Worm (Caenorhabditis elegans) whole organism, mixed stage, embryonic: ENCODE results near the gene math-6.

Experiments used
- M03D4.4 ChIP-seq: sonication (generic microtip); optimal IDR thresholded peaks from 2 replicates; lab custom pipeline; 2017; ENCODE audit warnings: mild to moderate bottlenecking, missing genetic modification characterization, missing compliant biosample characterization
- bed-3 ChIP-seq: fragments of 200-800 bp; sonication (Bioruptor generic); optimal IDR thresholded peaks from 3 replicates; lab custom pipeline; 2018; ENCODE audit warnings: mild to moderate bottlenecking, missing genetic modification characterization, moderate library complexity, missing compliant biosample characterization
- blmp-1 ChIP-seq: fragments of 150-350 bp; optimal IDR thresholded peaks from 2 replicates; lab custom pipeline; 2014; ENCODE audit warnings: missing biosample characterization, missing genetic modification characterization
- ceh-39 ChIP-seq: fragments of 150-350 bp; optimal IDR thresholded peaks from 2 replicates; lab custom pipeline; 2014; ENCODE audit warnings: missing biosample characterization, missing genetic modification characterization
- ceh-43 ChIP-seq: fragments of 200-800 bp; sonication (Bioruptor generic); optimal IDR thresholded peaks from 2 replicates; lab custom pipeline; 2018; ENCODE audit warnings: mild to moderate bottlenecking, missing genetic modification characterization, moderate library complexity, missing compliant biosample characterization
- ces-1 ChIP-seq: fragments of 150-350 bp; optimal IDR thresholded peaks from 2 replicates; lab custom pipeline; 2014; ENCODE audit warnings: missing biosample characterization, missing genetic modification reagents, missing genetic modification characterization
- cnd-1 ChIP-seq: fragments of 200-800 bp; sonication (Bioruptor generic); optimal IDR thresholded peaks from 2 replicates; lab custom pipeline; 2018; ENCODE audit warnings: mild to moderate bottlenecking, missing genetic modification characterization, missing compliant biosample characterization
- drap-1 ChIP-seq: fragments of 200-800 bp; sonication (Bioruptor generic); optimal IDR thresholded peaks from 3 replicates; lab custom pipeline; 2018; ENCODE audit warnings: mild to moderate bottlenecking, missing genetic modification characterization, missing compliant biosample characterization
- elt-1 ChIP-seq: sonication (generic microtip); optimal IDR thresholded peaks from 2 replicates; lab custom pipeline; 2017; ENCODE audit warnings: missing genetic modification characterization, mild to moderate bottlenecking, missing compliant biosample characterization, antibody characterized with exemption, moderate library complexity, borderline replicate concordance; ENCODE audit not compliant: insufficient read depth
- elt-3 ChIP-seq: fragments of 150-350 bp; optimal IDR thresholded peaks from 2 replicates; lab custom pipeline; 2014; ENCODE audit warnings: missing biosample characterization, missing genetic modification characterization
- flh-1 ChIP-seq: fragments of 200-800 bp; sonication (Bioruptor generic); optimal IDR thresholded peaks from 2 replicates; lab custom pipeline; 2018; ENCODE audit warnings: mild to moderate bottlenecking, missing genetic modification characterization, moderate library complexity, missing compliant biosample characterization
- ham-2 ChIP-seq: fragments of 200-800 bp; sonication (Bioruptor generic); optimal IDR thresholded peaks from 2 replicates; lab custom pipeline; 2018; ENCODE audit warnings: mild to moderate bottlenecking, missing genetic modification characterization, missing compliant biosample characterization
- hlh-1 ChIP-seq: fragments of 150-350 bp; optimal IDR thresholded peaks from 2 replicates; lab custom pipeline; 2014; ENCODE audit warnings: missing biosample characterization, missing genetic modification reagents, missing genetic modification characterization
- lin-13 ChIP-seq: fragments of 150-350 bp; optimal IDR thresholded peaks from 2 replicates; lab custom pipeline; 2014; ENCODE audit warnings: missing biosample characterization, missing genetic modification characterization
- lin-32 ChIP-seq: fragments of 200-800 bp; sonication (Bioruptor generic); optimal IDR thresholded peaks from 2 replicates; lab custom pipeline; 2018; ENCODE audit warnings: mild to moderate bottlenecking, missing genetic modification characterization, missing compliant biosample characterization
- lsy-2 ChIP-seq: fragments of 150-350 bp; optimal IDR thresholded peaks from 2 replicates; lab custom pipeline; 2014; ENCODE audit warnings: missing biosample characterization, missing genetic modification characterization
- mab-5 ChIP-seq: fragments of 150-350 bp; optimal IDR thresholded peaks from 2 replicates; lab custom pipeline; 2014; ENCODE audit warnings: missing biosample characterization, missing genetic modification characterization
- mep-1 ChIP-seq: fragments of 150-350 bp; optimal IDR thresholded peaks from 2 replicates; lab custom pipeline; 2017; ENCODE audit warnings: missing biosample characterization, missing genetic modification reagents, missing genetic modification characterization, inconsistent platforms
- nhr-12 ChIP-seq: fragments of 150-350 bp; optimal IDR thresholded peaks from 2 replicates; lab custom pipeline; 2014; ENCODE audit warnings: missing biosample characterization, missing genetic modification characterization
- nhr-2 ChIP-seq: fragments of 150-350 bp; optimal IDR thresholded peaks from 2 replicates; lab custom pipeline; 2014; ENCODE audit warnings: missing biosample characterization, missing genetic modification characterization
- nhr-237 ChIP-seq: fragments of 150-350 bp; optimal IDR thresholded peaks from 2 replicates; lab custom pipeline; 2014; ENCODE audit warnings: missing biosample characterization, missing genetic modification characterization
- nhr-28 ChIP-seq: fragments of 150-350 bp; optimal IDR thresholded peaks from 2 replicates; lab custom pipeline; 2014; ENCODE audit warnings: missing biosample characterization, missing genetic modification characterization
- nhr-76 ChIP-seq: sonication (generic microtip); optimal IDR thresholded peaks from 2 replicates; lab custom pipeline; 2017; ENCODE audit warnings: missing biosample characterization, missing genetic modification characterization
- pha-4 ChIP-seq: fragments of 150-350 bp; optimal IDR thresholded peaks from 2 replicates; lab custom pipeline; 2018; ENCODE audit warnings: missing biosample characterization, missing genetic modification reagents, missing genetic modification characterization
- sem-2 ChIP-seq: fragments of 200-800 bp; sonication (Bioruptor generic); optimal IDR thresholded peaks from 2 replicates; lab custom pipeline; 2018; ENCODE audit warnings: mild to moderate bottlenecking, missing genetic modification characterization, missing compliant biosample characterization
- sptf-1 ChIP-seq: sonication (generic microtip); optimal IDR thresholded peaks from 2 replicates; lab custom pipeline; 2017; ENCODE audit warnings: mild to moderate bottlenecking, missing genetic modification characterization, moderate library complexity, missing compliant biosample characterization
- tbx-8 ChIP-seq: fragments of 200-800 bp; sonication (Bioruptor generic); optimal IDR thresholded peaks from 2 replicates; lab custom pipeline; 2018; ENCODE audit warnings: mild to moderate bottlenecking, missing genetic modification characterization, moderate library complexity, missing compliant biosample characterization
- unc-120 ChIP-seq: sonication (generic microtip); optimal IDR thresholded peaks from 2 replicates; lab custom pipeline; 2017; ENCODE audit warnings: missing genetic modification characterization, missing compliant biosample characterization; ENCODE audit not compliant: poor library complexity, severe bottlenecking
- unc-62 ChIP-seq: fragments of 150-350 bp; optimal IDR thresholded peaks from 2 replicates; lab custom pipeline; 2014; ENCODE audit warnings: missing biosample characterization, missing genetic modification reagents, missing genetic modification characterization
- ztf-11 ChIP-seq: fragments of 150-350 bp; optimal IDR thresholded peaks from 2 replicates; lab custom pipeline; 2014; ENCODE audit warnings: missing biosample characterization, missing genetic modification characterization

math-6 gene

ce11 chrII:1889071-1889470 lies 4.5 kb upstream of the math-6 start, which contains the start of gene math-8:
TSS of gene math-8 (minus strand) at chrII:1889171.
- TF ChIP-seq tbx-8 (GFP tag; lab: Kevin White, UChicago): no peak
- no peak for TF ChIP-seq nhr-237
- no peak for TF ChIP-seq nhr-28 (tag; lab: Kevin White, UChicago)
- no peak for TF ChIP-seq ceh-43 (GFP tag; lab: Kevin White, UChicago)
- no peak for TF ChIP-seq mep-1 (tag; lab: Kevin White, UChicago)
- TF ChIP-seq unc-62 (GFP tag; lab: Kevin White, UChicago): no peak
- no peak for TF ChIP-seq ham-2 (GFP tag; lab: Kevin White, UChicago)
- no peak for TF ChIP-seq lin-32 (GFP tag; lab: Kevin White, UChicago)

ce11 chrII:1886379-1886778 lies 1.8 kb upstream of the math-6 start, which contains the start of gene math-7:
TSS of gene math-7 (minus strand) at chrII:1886479.
- TF ChIP-seq hlh-1 (tag; lab: Kevin White, UChicago) (no peak), lin-32 (GFP tag; lab: Kevin White, UChicago) (no peak), lin-13 (no peak), pha-4 (tag; lab: Kevin White, UChicago) (no peak), bed-3 (GFP tag; lab: Kevin White, UChicago) (no peak), blmp-1 (no peak), ceh-39 (tag; lab: Kevin White, UChicago) (no peak), nhr-2 (tag; lab: Kevin White, UChicago) (no peak), unc-62 (GFP tag; lab: Kevin White, UChicago) (no peak), mep-1 (tag; lab: Kevin White, UChicago) (no peak), nhr-12 (tag; lab: Kevin White, UChicago) (no peak), elt-1 (tag; lab: Kevin White, UChicago) (no peak), sem-2 (GFP tag; lab: Kevin White, UChicago) (no peak), M03D4.4 (tag; lab: Kevin White, UChicago) (no peak)

- TF ChIP-seq unc-120 (tag; lab: Kevin White, UChicago): no peak
- no peak for TF ChIP-seq M03D4.4 (tag; lab: Kevin White, UChicago)
- TF ChIP-seq mep-1 (tag; lab: Kevin White, UChicago): no peak
- TF ChIP-seq flh-1: no peak
- TF ChIP-seq elt-1 (tag; lab: Kevin White, UChicago): no peak
- TF ChIP-seq ces-1 (GFP tag; lab: Kevin White, UChicago): no peak
- TF ChIP-seq mab-5 (tag; lab: Kevin White, UChicago): no peak
- no peak for TF ChIP-seq nhr-76 (tag; lab: Kevin White, UChicago)
- TF ChIP-seq blmp-1: no peak
- no peak for TF ChIP-seq elt-3
- TF ChIP-seq ceh-43 (GFP tag; lab: Kevin White, UChicago): no peak
- no peak for TF ChIP-seq ztf-11
- no peak for TF ChIP-seq nhr-12 (tag; lab: Kevin White, UChicago)
- TF ChIP-seq, all 35 proteins: peak for 0
Measured at ce11 chrII:1882705-1883104, 1.8 kb downstream of the math-6 start, which contains the start of gene math-5. TSS of gene math-5 (minus strand) at chrII:1882805.

- TF ChIP-seq bed-3 (GFP tag; lab: Kevin White, UChicago) (no peak), ceh-43 (GFP tag; lab: Kevin White, UChicago) (no peak), nhr-2 (tag; lab: Kevin White, UChicago) (no peak), pha-4 (tag; lab: Kevin White, UChicago) (no peak), sem-2 (GFP tag; lab: Kevin White, UChicago) (no peak), M03D4.4 (tag; lab: Kevin White, UChicago) (no peak), mep-1 (tag; lab: Kevin White, UChicago) (no peak), cnd-1 (no peak), nhr-12 (tag; lab: Kevin White, UChicago) (no peak), ztf-11 (no peak), mab-5 (tag; lab: Kevin White, UChicago) (no peak), sptf-1 (tag; lab: Kevin White, UChicago) (no peak), elt-1 (tag; lab: Kevin White, UChicago) (no peak)
Measured at ce11 chrII:1878663-1879062, 5.9 kb downstream of the math-6 start, which contains the start of gene math-16. TSS of gene math-16 (minus strand) at chrII:1878763.

ce11 chrII:1875658-1876057 lies 8.9 kb downstream of the math-6 start, which contains the start of gene math-13:
TSS of gene math-13 (plus strand) at chrII:1875958.
- TF ChIP-seq ztf-11 (no peak), ceh-39 (tag; lab: Kevin White, UChicago) (no peak), lin-32 (GFP tag; lab: Kevin White, UChicago) (no peak), nhr-12 (tag; lab: Kevin White, UChicago) (no peak), lsy-2 (no peak), drap-1 (no peak), elt-3 (no peak), elt-1 (tag; lab: Kevin White, UChicago) (no peak), ces-1 (GFP tag; lab: Kevin White, UChicago) (no peak), nhr-28 (tag; lab: Kevin White, UChicago) (no peak), sptf-1 (tag; lab: Kevin White, UChicago) (no peak), ham-2 (GFP tag; lab: Kevin White, UChicago) (no peak), mep-1 (tag; lab: Kevin White, UChicago) (no peak), lin-13 (no peak), flh-1 (no peak), nhr-76 (tag; lab: Kevin White, UChicago) (no peak), cnd-1 (no peak), M03D4.4 (tag; lab: Kevin White, UChicago) (no peak)
